Worm (Caenorhabditis elegans) whole organism, L3 larva: ENCODE measurements around the gene C09E8.1.

Source experiments
- R02D3.7 ChIP-seq: fragments of 150-350 bp; optimal IDR thresholded peaks from 2 replicates; lab custom pipeline; 2014; ENCODE audit warnings: missing biosample characterization, missing genetic modification characterization
- ZK546.5 ChIP-seq: sonication (generic microtip); optimal IDR thresholded peaks from 2 replicates; lab custom pipeline; 2017; ENCODE audit warnings: missing biosample characterization, missing genetic modification characterization
- aly-2 ChIP-seq: fragments of 150-350 bp; optimal IDR thresholded peaks from 2 replicates; lab custom pipeline; 2014; ENCODE audit warnings: missing biosample characterization, missing genetic modification characterization
- ama-1 ChIP-seq: fragments of 150-350 bp; optimal IDR thresholded peaks from 2 replicates; lab custom pipeline; 2018
- ceh-82 ChIP-seq: fragments of 150-350 bp; optimal IDR thresholded peaks from 2 replicates; lab custom pipeline; 2014; ENCODE audit warnings: missing biosample characterization, missing genetic modification characterization
- elt-2 ChIP-seq: sonication (generic microtip); optimal IDR thresholded peaks from 2 replicates; lab custom pipeline; 2016; ENCODE audit warnings: missing genetic modification reagents, mild to moderate bottlenecking, missing genetic modification characterization, missing compliant biosample characterization
- fkh-2 ChIP-seq: fragments of 150-350 bp; optimal IDR thresholded peaks from 2 replicates; lab custom pipeline; 2014; ENCODE audit warnings: missing biosample characterization, missing genetic modification reagents, missing genetic modification characterization
- mdl-1 ChIP-seq: fragments of 150-350 bp; optimal IDR thresholded peaks from 2 replicates; lab custom pipeline; 2014; ENCODE audit warnings: missing biosample characterization, missing genetic modification characterization
- nhr-23 ChIP-seq: fragments of 150-350 bp; optimal IDR thresholded peaks from 2 replicates; lab custom pipeline; 2014; ENCODE audit warnings: missing biosample characterization, missing genetic modification reagents, missing genetic modification characterization
- nhr-25 ChIP-seq: sonication (generic microtip); optimal IDR thresholded peaks from 2 replicates; lab custom pipeline; 2017; ENCODE audit warnings: missing biosample characterization, missing genetic modification characterization
- nhr-76 ChIP-seq: fragments of 150-350 bp; sonication (generic microtip); optimal IDR thresholded peaks from 5 replicates; lab custom pipeline; 2014; ENCODE audit warnings: missing biosample characterization, missing genetic modification characterization
- nhr-77 ChIP-seq: fragments of 150-350 bp; optimal IDR thresholded peaks from 2 replicates; lab custom pipeline; 2014; ENCODE audit warnings: missing biosample characterization, missing genetic modification characterization
- pha-4 ChIP-seq: fragments of 150-350 bp; optimal IDR thresholded peaks from 2 replicates; lab custom pipeline; 2014; ENCODE audit warnings: missing biosample characterization, missing genetic modification reagents, missing genetic modification characterization
- ztf-4 ChIP-seq: fragments of 150-350 bp; optimal IDR thresholded peaks from 2 replicates; lab custom pipeline; 2014; ENCODE audit warnings: missing biosample characterization, missing genetic modification characterization

DNA sequence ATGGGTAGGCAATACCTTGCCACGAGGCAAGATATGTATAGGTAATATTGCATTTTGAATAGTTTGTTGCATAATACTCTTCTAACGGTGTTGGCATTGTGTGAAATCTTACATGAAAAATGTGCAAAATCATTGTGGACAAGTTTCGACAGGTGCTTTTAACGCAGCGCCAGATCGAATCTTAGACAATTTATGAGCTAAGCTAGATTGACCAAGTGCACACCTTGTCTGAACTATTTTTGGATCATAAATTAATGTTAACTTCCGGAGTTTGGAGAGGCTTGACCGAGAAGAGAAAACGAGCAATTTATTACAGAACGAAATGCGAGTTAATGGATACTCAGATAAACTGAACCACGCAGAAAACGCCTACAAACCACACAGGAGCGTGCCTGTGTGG is 47.1 kb upstream of the C09E8.1 start, which contains the start of gene srh-105:
- no peak for TF ChIP-seq mdl-1 (tag; lab: Kevin White, UChicago)
- TF ChIP-seq nhr-23 (tag; lab: Kevin White, UChicago), result no peak
- no peak for TF ChIP-seq elt-2
- no peak for TF ChIP-seq ztf-4
- TF ChIP-seq aly-2 (tag; lab: Kevin White, UChicago), result no peak
- TF ChIP-seq ceh-82 (tag; lab: Kevin White, UChicago), result no peak
- TF ChIP-seq pha-4, result no peak
- TF ChIP-seq nhr-25 (tag; lab: Kevin White, UChicago), result no peak
- TF ChIP-seq nhr-77 (tag; lab: Kevin White, UChicago), result no peak
- no peak for TF ChIP-seq R02D3.7 (tag; lab: Kevin White, UChicago)
- TF ChIP-seq ZK546.5, result no peak
- TF ChIP-seq ama-1 (lab: Kevin White, UChicago), result no peak
- no peak for TF ChIP-seq fkh-2 (tag; lab: Kevin White, UChicago)
- TF ChIP-seq nhr-76 (tag; lab: Kevin White, UChicago), result no peak
